Worm (Caenorhabditis elegans) whole organism, early embryonic: ENCODE measurements around the gene B0454.8.

Experiments
- B0310.2 ChIP-seq: sonication (generic microtip); optimal IDR thresholded peaks from 2 replicates; lab custom pipeline; 2016; ENCODE audit warnings: mild to moderate bottlenecking, missing genetic modification characterization, missing compliant biosample characterization
- F13C5.2 ChIP-seq: sonication (generic microtip); optimal IDR thresholded peaks from 2 replicates; lab custom pipeline; 2017; ENCODE audit warnings: mild to moderate bottlenecking, missing genetic modification characterization, inconsistent platforms, missing compliant biosample characterization
- aly-1 ChIP-seq: sonication (generic microtip); optimal IDR thresholded peaks from 2 replicates; lab custom pipeline; 2016; ENCODE audit warnings: missing genetic modification characterization, missing compliant biosample characterization
- ama-1 ChIP-seq: fragments of 150-350 bp; optimal IDR thresholded peaks from 2 replicates; lab custom pipeline; 2014
- ceh-13 ChIP-seq: fragments of 200-800 bp; sonication (Bioruptor generic); optimal IDR thresholded peaks from 2 replicates; lab custom pipeline; 2018; ENCODE audit warnings: mild to moderate bottlenecking, missing genetic modification characterization, missing compliant biosample characterization
- ceh-36 ChIP-seq: sonication (generic microtip); optimal IDR thresholded peaks from 2 replicates; lab custom pipeline; 2016; ENCODE audit warnings: missing genetic modification characterization, inconsistent platforms, missing compliant biosample characterization
- ets-7 ChIP-seq: sonication (generic microtip); optimal IDR thresholded peaks from 2 replicates; lab custom pipeline; 2016; ENCODE audit warnings: missing genotype, missing genetic modification characterization, missing compliant biosample characterization
- flt-1 ChIP-seq: fragments of 200-800 bp; sonication (Bioruptor generic); IDR thresholded peaks from 2 replicates; pipeline ENCODE4 v1.3.6; 2022; ENCODE audit warnings: missing genetic modification characterization, missing compliant biosample characterization
- hmbx-1 ChIP-seq: sonication (generic microtip); optimal IDR thresholded peaks from 2 replicates; lab custom pipeline; 2016; ENCODE audit warnings: mild to moderate bottlenecking, missing genetic modification characterization, missing compliant biosample characterization
- hmg-4 ChIP-seq: fragments of 200-800 bp; sonication (Bioruptor generic); optimal IDR thresholded peaks from 2 replicates; lab custom pipeline; 2018; ENCODE audit warnings: mild to moderate bottlenecking, missing genetic modification characterization, missing compliant biosample characterization
- hnd-1 ChIP-seq: sonication (generic microtip); optimal IDR thresholded peaks from 2 replicates; lab custom pipeline; 2016; ENCODE audit warnings: missing genetic modification characterization, missing compliant biosample characterization
- pes-1 ChIP-seq: fragments of 200-800 bp; sonication (Bioruptor generic); IDR thresholded peaks from 2 replicates; pipeline ENCODE4 v1.3.6; 2022; ENCODE audit warnings: missing genetic modification reagents, missing genetic modification characterization, missing compliant biosample characterization
- scrt-1 ChIP-seq: fragments of 200-800 bp; sonication (Bioruptor generic); IDR thresholded peaks from 2 replicates; pipeline ENCODE4 v1.3.6; 2022; ENCODE audit warnings: missing genetic modification characterization, missing compliant biosample characterization
- sea-1 ChIP-seq: fragments of 200-800 bp; sonication (Bioruptor generic); conservative IDR thresholded peaks from 2 replicates; pipeline ENCODE4 v1.3.6; 2022; ENCODE audit warnings: missing genetic modification characterization, missing compliant biosample characterization
- tbx-11 ChIP-seq: fragments of 200-800 bp; sonication (Bioruptor generic); IDR thresholded peaks from 2 replicates; pipeline ENCODE4 v1.3.6; 2022; ENCODE audit warnings: missing genetic modification characterization, missing compliant biosample characterization
- tbx-37 ChIP-seq: fragments of 200-800 bp; sonication (Bioruptor generic); conservative IDR thresholded peaks from 2 replicates; pipeline ENCODE4 v1.3.6; 2022; ENCODE audit warnings: missing genetic modification reagents, missing genetic modification characterization, missing compliant biosample characterization
- tra-4 ChIP-seq: sonication (generic microtip); optimal IDR thresholded peaks from 2 replicates; lab custom pipeline; 2017; ENCODE audit warnings: missing genetic modification characterization, missing compliant biosample characterization

B0454.8 gene

ce11 chrII:2996721-2997120 is 46.5 kb downstream of the B0454.8 start, which contains the start of gene lido-8:
TSS of gene lido-8 (plus strand) at chrII:2997021.
- TF ChIP-seq tbx-11 (no peak), ceh-13 (GFP tag; lab: Kevin White, UChicago) (no peak), hmbx-1 (tag; lab: Kevin White, UChicago) (no peak), scrt-1 (GFP tag; lab: Robert Waterston, UW) (no peak), pes-1 (GFP tag; lab: Robert Waterston, UW) (no peak), aly-1 (no peak), ama-1 (lab: Kevin White, UChicago) (no peak), hnd-1 (no peak), B0310.2 (tag; lab: Kevin White, UChicago) (no peak), F13C5.2 (tag; lab: Kevin White, UChicago) (no peak), tbx-37 (GFP tag; lab: Robert Waterston, UW) (no peak), tra-4 (no peak), ets-7 (tag; lab: Kevin White, UChicago) (no peak), hmg-4 (GFP tag; lab: Kevin White, UChicago) (no peak), ceh-36 (tag; lab: Kevin White, UChicago) (no peak), sea-1 (GFP tag; lab: Robert Waterston, UW) (no peak), flt-1 (GFP tag; lab: Robert Waterston, UW) (no peak)

DNA sequence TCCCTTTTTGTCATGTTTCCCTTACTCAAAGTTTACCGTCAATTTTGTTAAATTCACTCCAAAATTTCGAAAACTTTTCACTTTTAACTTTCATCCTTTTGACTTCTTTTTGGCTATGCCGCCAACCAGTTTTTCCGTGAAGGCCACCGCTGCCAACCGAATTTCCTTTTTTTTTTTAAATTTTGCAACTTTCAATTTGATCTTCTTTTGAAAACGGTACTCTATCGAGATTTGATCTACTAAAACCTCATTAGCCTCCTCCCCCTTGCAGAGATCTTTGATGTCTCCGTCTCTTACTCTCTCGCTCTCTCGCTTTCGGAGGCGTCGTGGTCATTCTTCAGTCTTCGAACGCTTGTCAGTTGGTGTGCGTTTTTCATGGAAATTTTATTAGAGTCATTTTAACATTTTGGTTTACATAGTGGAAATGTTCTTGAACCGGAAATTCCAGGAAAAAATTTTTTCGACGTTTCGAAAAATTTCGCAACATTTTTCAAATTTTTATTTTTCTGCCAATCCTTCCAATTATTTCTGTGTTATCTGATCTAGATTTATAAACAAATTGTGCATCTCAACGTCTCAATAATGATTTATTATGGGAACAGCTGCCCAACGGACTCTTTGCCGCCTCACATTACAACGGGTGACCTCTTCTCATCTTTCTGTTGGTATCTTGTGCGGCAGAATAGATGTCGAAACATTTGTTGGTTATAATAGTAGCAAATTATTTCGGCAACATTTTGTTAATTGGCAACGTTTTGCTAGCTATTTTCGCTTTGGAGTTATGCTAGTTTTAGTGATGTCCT is 48.5 kb downstream of the B0454.8 start:
- TF ChIP-seq flt-1 (GFP tag; lab: Robert Waterston, UW): no peak
- no peak for TF ChIP-seq B0310.2 (tag; lab: Kevin White, UChicago)
- TF ChIP-seq F13C5.2 (tag; lab: Kevin White, UChicago): no peak
- TF ChIP-seq hnd-1: no peak
- TF ChIP-seq ceh-13 (GFP tag; lab: Kevin White, UChicago): no peak
- TF ChIP-seq tbx-11: no peak
- TF ChIP-seq ama-1 (lab: Kevin White, UChicago): no peak
- no peak for TF ChIP-seq ets-7 (tag; lab: Kevin White, UChicago)
- no peak for TF ChIP-seq pes-1 (GFP tag; lab: Robert Waterston, UW)
- TF ChIP-seq sea-1 (GFP tag; lab: Robert Waterston, UW): no peak
- TF ChIP-seq ceh-36 (tag; lab: Kevin White, UChicago): no peak
- TF ChIP-seq hmg-4 (GFP tag; lab: Kevin White, UChicago): no peak
- TF ChIP-seq tbx-37 (GFP tag; lab: Robert Waterston, UW): no peak
- TF ChIP-seq aly-1: no peak

DNA sequence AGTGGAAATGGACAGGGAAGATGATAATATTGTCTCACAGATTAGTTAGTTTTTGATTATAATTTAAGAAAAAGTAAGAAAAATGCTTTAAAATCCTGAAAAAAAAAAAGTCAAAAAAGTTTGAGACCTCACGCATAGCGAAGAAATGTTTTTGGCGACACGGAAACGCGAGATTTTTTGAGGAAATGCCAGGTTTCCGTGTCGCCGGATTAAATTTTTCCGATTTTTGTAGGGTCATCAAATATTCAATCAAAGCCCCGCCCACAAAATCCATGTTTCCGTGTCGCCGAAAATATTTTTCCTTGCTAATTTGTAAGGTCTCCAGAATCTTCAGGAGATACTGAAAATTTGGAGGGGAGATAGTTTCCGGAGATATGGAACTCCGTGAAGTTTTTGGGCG is 51.0 kb downstream of the B0454.8 start:
- no peak for TF ChIP-seq ama-1 (lab: Kevin White, UChicago)
- no peak for TF ChIP-seq scrt-1 (GFP tag; lab: Robert Waterston, UW)
- no peak for TF ChIP-seq hmbx-1 (tag; lab: Kevin White, UChicago)
- TF ChIP-seq F13C5.2 (tag; lab: Kevin White, UChicago): no peak
- no peak for TF ChIP-seq aly-1
- TF ChIP-seq B0310.2 (tag; lab: Kevin White, UChicago): no peak
- TF ChIP-seq tbx-37 (GFP tag; lab: Robert Waterston, UW): no peak
- TF ChIP-seq ets-7 (tag; lab: Kevin White, UChicago): no peak
- TF ChIP-seq sea-1 (GFP tag; lab: Robert Waterston, UW): no peak
- no peak for TF ChIP-seq pes-1 (GFP tag; lab: Robert Waterston, UW)
- TF ChIP-seq ceh-36 (tag; lab: Kevin White, UChicago): no peak
- TF ChIP-seq hnd-1: no peak
- TF ChIP-seq flt-1 (GFP tag; lab: Robert Waterston, UW): no peak
- TF ChIP-seq tbx-11: no peak
- TF ChIP-seq ceh-13 (GFP tag; lab: Kevin White, UChicago): no peak
- TF ChIP-seq hmg-4 (GFP tag; lab: Kevin White, UChicago): no peak
- TF ChIP-seq tra-4: no peak

ce11 chrII:2991555-2992083 is 51.6 kb downstream of the B0454.8 start, which contains the start of gene K08A2.2:
TSS of gene K08A2.2 (plus strand) at chrII:2991605.
- peak; percentile 62 for TF ChIP-seq pes-1 (GFP tag; lab: Robert Waterston, UW)
- no peak for TF ChIP-seq B0310.2 (tag; lab: Kevin White, UChicago)
